Worm (Caenorhabditis elegans): ENCODE data around the gene K12B6.11.

The K12B6.11 gene

ce11 chrV:6286343-6286742, 2.4 kb upstream of the K12B6.11 start, which contains the start of gene srn-1:
Gene srn-1, minus strand, starts transcription at chrV:6286443.
- TF ChIP-seq ceh-48 (tag; optimal IDR thresholded peaks at IDR 0.05) (no peak), odd-2 (tag; optimal IDR thresholded peaks at IDR 0.05) (no peak), madf-2 (tag; optimal IDR thresholded peaks at IDR 0.05) (no peak), dmd-4 (tag; optimal IDR thresholded peaks at IDR 0.05; ENCODE audit: borderline replicate concordance) (no peak), zip-5 (tag; optimal IDR thresholded peaks at IDR 0.05) (no peak), unc-3 (GFP tag; conservative IDR thresholded peaks at IDR 0.05) (no peak), unc-3 (tag; optimal IDR thresholded peaks at IDR 0.05) (no peak)

DNA sequence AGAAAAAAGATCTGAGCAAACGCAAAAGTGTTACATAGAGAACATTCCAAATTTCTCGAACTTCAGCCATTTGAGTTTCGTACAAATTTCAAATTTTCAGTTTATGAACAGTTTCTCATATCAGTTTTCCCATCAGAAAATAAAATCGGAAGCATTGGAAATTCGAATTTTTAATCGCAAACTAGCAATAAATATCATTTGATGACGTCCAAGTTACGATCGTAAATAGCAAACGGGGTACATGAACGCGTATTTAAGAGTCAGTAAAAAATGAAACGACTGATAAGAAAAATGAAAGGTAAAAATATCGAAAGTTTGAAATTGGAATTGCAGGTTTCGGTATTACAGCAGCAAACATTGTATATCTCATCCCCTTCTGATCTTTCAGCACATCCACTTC, 2.6 kb downstream of the K12B6.11 start:
- TF ChIP-seq K02D7.2 (tag; optimal IDR thresholded peaks at IDR 0.05) (no peak), nhr-11 (tag; optimal IDR thresholded peaks at IDR 0.05) (no peak), gmeb-2 (tag; optimal IDR thresholded peaks at IDR 0.05) (no peak), hlh-8 (tag; optimal IDR thresholded peaks at IDR 0.05) (no peak), unc-42 (tag; optimal IDR thresholded peaks at IDR 0.05) (no peak), C08G9.2 (tag; optimal IDR thresholded peaks at IDR 0.05) (no peak), fkh-6 (tag; optimal IDR thresholded peaks at IDR 0.05) (no peak), Y22D7AL.16 (tag; optimal IDR thresholded peaks at IDR 0.05) (no peak), pha-2 (tag; optimal IDR thresholded peaks at IDR 0.05) (no peak), che-1 (tag; optimal IDR thresholded peaks at IDR 0.05) (no peak), unc-86 (tag; optimal IDR thresholded peaks at IDR 0.05) (no peak), npax-4 (tag; optimal IDR thresholded peaks at IDR 0.05) (no peak), mec-3 (tag; optimal IDR thresholded peaks at IDR 0.05; ENCODE audit: borderline replicate concordance) (no peak), elt-4 (tag; optimal IDR thresholded peaks at IDR 0.05) (no peak)

DNA sequence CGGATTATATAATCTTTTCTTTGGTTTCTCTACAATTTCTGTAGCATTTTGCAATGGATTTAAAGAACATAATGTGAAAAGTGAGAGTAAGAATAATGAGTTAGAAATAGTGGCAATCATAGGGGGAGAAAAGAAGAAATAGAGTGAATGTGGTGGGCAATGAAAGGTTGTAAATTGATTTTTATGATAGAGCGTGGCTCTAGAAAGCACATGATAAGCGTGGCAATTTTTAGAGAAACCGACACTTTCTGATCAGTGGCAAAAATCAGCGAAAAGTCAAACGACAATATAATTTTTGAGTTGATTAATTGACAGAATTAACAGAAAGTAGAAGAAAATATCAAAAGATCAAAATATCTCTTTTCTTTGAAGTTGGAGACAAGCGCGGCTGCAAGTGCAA, 3.7 kb downstream of the K12B6.11 start, which contains the start of gene K12B6.9:
K12B6.9 (minus strand) TSS at position 266 of the 400 bp plus-strand sequence.
- no peak for TF ChIP-seq K09A11.1 (tag; optimal IDR thresholded peaks at IDR 0.05; ENCODE audit: insufficient read depth)
- TF ChIP-seq sox-2 (GFP tag; IDR thresholded peaks at IDR 0.05), result no peak
- no peak for TF ChIP-seq ceh-6 (GFP tag; optimal IDR thresholded peaks at IDR 0.05)
- no peak for TF ChIP-seq unc-55 (GFP tag; optimal IDR thresholded peaks at IDR 0.05)
- no peak for TF ChIP-seq pha-2 (tag; optimal IDR thresholded peaks at IDR 0.05)
- no peak for TF ChIP-seq nhr-232 (tag; optimal IDR thresholded peaks at IDR 0.05)
- no peak for TF ChIP-seq rnt-1 (tag; optimal IDR thresholded peaks at IDR 0.05)
- TF ChIP-seq hlh-30 (tag; optimal IDR thresholded peaks at IDR 0.05; ENCODE audit: insufficient read depth), result no peak
- TF ChIP-seq ceh-2 (tag; optimal IDR thresholded peaks at IDR 0.05), result no peak
- TF ChIP-seq ceh-19 (GFP tag; optimal IDR thresholded peaks at IDR 0.05), result no peak
- TF ChIP-seq unc-86 (tag; optimal IDR thresholded peaks at IDR 0.05), result no peak
- TF ChIP-seq ceh-14 (tag; optimal IDR thresholded peaks at IDR 0.05), result no peak
- TF ChIP-seq C08G9.2 (tag; optimal IDR thresholded peaks at IDR 0.05), result no peak
- no peak for TF ChIP-seq odd-2 (tag; optimal IDR thresholded peaks at IDR 0.05)
- no peak for TF ChIP-seq unc-3 (GFP tag; conservative IDR thresholded peaks at IDR 0.05)
- TF ChIP-seq unc-3 (tag; optimal IDR thresholded peaks at IDR 0.05), result no peak
- TF ChIP-seq hlh-8 (tag; optimal IDR thresholded peaks at IDR 0.05), result no peak
- TF ChIP-seq dmd-4 (tag; optimal IDR thresholded peaks at IDR 0.05; ENCODE audit: borderline replicate concordance), result no peak
- TF ChIP-seq zip-5 (tag; optimal IDR thresholded peaks at IDR 0.05), result no peak
- TF ChIP-seq pros-1 (tag; optimal IDR thresholded peaks at IDR 0.05), result no peak

DNA sequence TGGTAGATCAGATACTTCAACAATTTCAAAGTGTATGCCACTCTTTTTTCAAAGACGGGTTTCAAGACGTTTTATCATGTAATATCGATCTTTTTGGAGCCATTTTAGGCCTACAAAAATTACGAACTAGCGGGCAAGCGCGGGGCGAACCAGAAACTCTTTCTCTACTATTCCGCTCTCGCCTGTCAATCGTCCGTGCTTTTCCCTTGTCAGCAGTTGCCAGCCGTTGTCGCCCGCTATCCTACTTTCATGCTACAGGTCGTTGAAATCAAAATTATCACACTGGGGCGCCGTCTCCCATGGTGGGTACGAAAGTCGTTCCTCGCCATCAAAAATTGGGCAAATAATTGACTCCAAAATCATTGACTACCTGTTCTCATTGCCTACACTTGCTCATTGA, 12.3 kb downstream of the K12B6.11 start:
- TF ChIP-seq pax-1 (tag; optimal IDR thresholded peaks at IDR 0.05) (no peak), hlh-6 (tag; optimal IDR thresholded peaks at IDR 0.05) (no peak), ceh-18 (tag; optimal IDR thresholded peaks at IDR 0.05) (no peak), tbx-7 (tag; optimal IDR thresholded peaks at IDR 0.05) (no peak), ceh-14 (tag; optimal IDR thresholded peaks at IDR 0.05) (no peak), pros-1 (tag; optimal IDR thresholded peaks at IDR 0.05) (no peak), ceh-31 (tag; optimal IDR thresholded peaks at IDR 0.05) (no peak), ceh-34 (tag; optimal IDR thresholded peaks at IDR 0.05) (no peak), npax-4 (tag; optimal IDR thresholded peaks at IDR 0.05) (no peak)
